Worm (Caenorhabditis elegans): ENCODE measurements around the gene B0416.10.

DNA sequence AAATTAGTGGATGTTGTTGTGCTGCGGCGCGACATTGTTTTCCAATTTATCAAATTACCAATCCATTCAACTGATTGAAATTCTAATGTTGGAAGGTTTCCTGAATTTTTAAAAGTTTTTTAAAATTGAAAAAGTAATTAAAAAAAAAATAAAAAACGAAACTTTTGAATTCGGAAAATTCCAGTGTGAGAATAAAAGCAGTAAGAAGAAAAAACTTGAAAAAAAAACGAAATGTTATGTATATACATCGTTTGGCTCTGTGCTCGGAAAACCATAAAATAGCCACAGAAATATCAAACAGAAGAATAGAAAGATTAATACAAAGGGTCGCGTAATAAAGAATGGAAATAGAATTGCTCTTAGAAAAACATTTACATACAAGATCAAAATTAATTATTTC, 42.4 kb downstream of the B0416.10 start, which contains the start of gene vav-1:
- no peak for TF ChIP-seq flt-1 (GFP tag; IDR thresholded peaks at IDR 0.05)
- TF ChIP-seq T22C8.4 (GFP tag; IDR thresholded peaks at IDR 0.05) = no peak
- TF ChIP-seq klf-2 (GFP tag; conservative IDR thresholded peaks at IDR 0.05) = no peak
- no peak for TF ChIP-seq ztf-29 (GFP tag; IDR thresholded peaks at IDR 0.05)
- no peak for TF ChIP-seq cog-1 (tag; optimal IDR thresholded peaks at IDR 0.05)
- no peak for TF ChIP-seq tab-1 (GFP tag; IDR thresholded peaks at IDR 0.05)
